Fruit fly (Drosophila melanogaster) whole organism, embryonic: ENCODE results near the gene Cfp1.
A peak's percentile ranks its signal among the peaks of the same experiment; 100 is the strongest.

Experiments used
- ATbp ChIP-seq: fragments of 200-800 bp; sonication (Bioruptor generic); optimal IDR thresholded peaks from 2 replicates; lab custom pipeline; 2017; ENCODE audit warnings: missing biosample characterization, mild to moderate bottlenecking, missing genetic modification characterization, missing genetic modification reagents
- CG1024 ChIP-seq: fragments of 200-800 bp; sonication (Bioruptor generic); IDR thresholded peaks from 2 replicates; pipeline ENCODE4 v1.3.6; 2022; ENCODE audit warnings: missing biosample characterization, missing genetic modification characterization
- CG12219 ChIP-seq: fragments of 200-800 bp; sonication (Bioruptor generic); optimal IDR thresholded peaks from 3 replicates; lab custom pipeline; 2018; ENCODE audit warnings: missing biosample characterization, mild to moderate bottlenecking, missing genetic modification characterization
- CG1233 ChIP-seq: fragments of 200-800 bp; sonication (Bioruptor generic); optimal IDR thresholded peaks from 4 replicates; lab custom pipeline; 2018; ENCODE audit warnings: missing biosample characterization, mild to moderate bottlenecking, missing genetic modification characterization
- CG13287 ChIP-seq: fragments of 200-800 bp; sonication (Bioruptor generic); IDR thresholded peaks from 2 replicates; pipeline ENCODE4 v1.3.6; 2022; ENCODE audit warnings: missing biosample characterization, missing genetic modification characterization; ENCODE audit not compliant: partially characterized antibody
- CG13775 ChIP-seq: fragments of 200-800 bp; sonication (Bioruptor generic); optimal IDR thresholded peaks from 3 replicates; lab custom pipeline; 2017; ENCODE audit warnings: missing biosample characterization, mild to moderate bottlenecking, missing genetic modification characterization
- CG14441 ChIP-seq: fragments of 200-800 bp; sonication (Bioruptor generic); IDR thresholded peaks from 2 replicates; pipeline ENCODE4 v1.3.6; 2022; ENCODE audit warnings: missing biosample characterization, missing genetic modification characterization
- CG14710 ChIP-seq: fragments of 200-800 bp; sonication (Bioruptor generic); optimal IDR thresholded peaks from 3 replicates; lab custom pipeline; 2019; ENCODE audit warnings: missing biosample characterization, mild to moderate bottlenecking, missing genetic modification characterization, moderate library complexity
- CG15011 ChIP-seq: fragments of 200-800 bp; sonication (Bioruptor generic); optimal IDR thresholded peaks from 3 replicates; lab custom pipeline; 2018; ENCODE audit warnings: missing biosample characterization, mild to moderate bottlenecking, missing genetic modification characterization
- CG15479 ChIP-seq: fragments of 200-800 bp; sonication (Bioruptor generic); optimal IDR thresholded peaks from 3 replicates; lab custom pipeline; 2019; ENCODE audit warnings: missing biosample characterization, mild to moderate bottlenecking, missing genetic modification characterization, moderate library complexity
- CG1603 ChIP-seq: fragments of 200-800 bp; sonication (Bioruptor generic); optimal IDR thresholded peaks from 2 replicates; lab custom pipeline; 2019; ENCODE audit warnings: missing biosample characterization, mild to moderate bottlenecking, missing genetic modification characterization, moderate library complexity
- CG17361 ChIP-seq: fragments of 200-800 bp; sonication (Bioruptor generic); IDR thresholded peaks from 3 replicates; pipeline ENCODE4 v1.3.6; 2022; ENCODE audit warnings: missing biosample characterization, missing genetic modification characterization
- CG2712 ChIP-seq: fragments of 200-800 bp; optimal IDR thresholded peaks from 3 replicates; lab custom pipeline; 2019; ENCODE audit warnings: missing biosample characterization, mild to moderate bottlenecking, missing genetic modification characterization, moderate library complexity
- CG32532 ChIP-seq: fragments of 200-800 bp; sonication (Bioruptor generic); IDR thresholded peaks from 2 replicates; pipeline ENCODE4 v1.3.6; 2022; ENCODE audit warnings: missing biosample characterization, missing genetic modification characterization
- CG3281 ChIP-seq: fragments of 200-800 bp; sonication (Bioruptor generic); optimal IDR thresholded peaks from 3 replicates; lab custom pipeline; 2017; ENCODE audit warnings: missing biosample characterization, mild to moderate bottlenecking, missing genetic modification characterization
- CG3726 ChIP-seq: fragments of 200-800 bp; sonication (Bioruptor generic); IDR thresholded peaks from 3 replicates; pipeline ENCODE4, ENCODE4 v1.3.6; 2022; ENCODE audit warnings: missing biosample characterization, missing genetic modification characterization
- CG4360 ChIP-seq: fragments of 200-800 bp; sonication (Bioruptor generic); IDR thresholded peaks from 2 replicates; pipeline ENCODE4 v1.3.6; 2022; ENCODE audit warnings: missing biosample characterization, missing genetic modification characterization
- CG5245 ChIP-seq: fragments of 200-800 bp; sonication (Bioruptor generic); optimal IDR thresholded peaks from 3 replicates; lab custom pipeline; 2016; ENCODE audit warnings: missing biosample characterization, missing genetic modification characterization
- CG6689 ChIP-seq: fragments of 200-800 bp; sonication (Bioruptor generic); IDR thresholded peaks from 2 replicates; pipeline ENCODE4 v1.3.6; 2022; ENCODE audit warnings: missing biosample characterization, missing genetic modification characterization
- CG6765 ChIP-seq: fragments of 200-800 bp; sonication (Bioruptor generic); optimal IDR thresholded peaks from 3 replicates; lab custom pipeline; 2017; ENCODE audit warnings: missing biosample characterization, mild to moderate bottlenecking, missing genetic modification characterization
- CG7556 ChIP-seq: fragments of 200-800 bp; sonication (Bioruptor generic); optimal IDR thresholded peaks from 2 replicates; lab custom pipeline; 2017; ENCODE audit warnings: missing biosample characterization, mild to moderate bottlenecking, missing genetic modification characterization
- CG7987 ChIP-seq: fragments of 200-800 bp; sonication (Bioruptor generic); optimal IDR thresholded peaks from 2 replicates; lab custom pipeline; 2018; ENCODE audit warnings: missing biosample characterization, mild to moderate bottlenecking, missing genetic modification characterization, moderate library complexity
- CG8478 ChIP-seq: fragments of >200 bp; optimal IDR thresholded peaks from 2 replicates; lab custom pipeline; 2018
- CG8944 ChIP-seq: fragments of 200-800 bp; sonication (Bioruptor generic); optimal IDR thresholded peaks from 3 replicates; lab custom pipeline; 2016; ENCODE audit warnings: missing biosample characterization, missing genetic modification characterization
- CG9797 ChIP-seq: fragments of 200-800 bp; sonication (Bioruptor generic); optimal IDR thresholded peaks from 3 replicates; lab custom pipeline; 2018; ENCODE audit warnings: missing biosample characterization, mild to moderate bottlenecking, missing genetic modification characterization
- CG9876 ChIP-seq: fragments of 200-800 bp; sonication (Bioruptor generic); optimal IDR thresholded peaks from 2 replicates; lab custom pipeline; 2016; ENCODE audit warnings: missing biosample characterization, missing genetic modification characterization
- Chrac-16 ChIP-seq: fragments of 200-800 bp; sonication (Bioruptor generic); optimal IDR thresholded peaks from 3 replicates; lab custom pipeline; 2016; ENCODE audit warnings: missing biosample characterization, missing genetic modification characterization
- Dfd ChIP-seq, 2 experiments: fragments of >200 bp; optimal IDR thresholded peaks; 2 replicates each; lab custom pipeline; 2017; ENCODE audit warnings: missing biosample characterization in 2 of 2, missing genetic modification characterization in 2 of 2
- Eip74EF ChIP-seq, 2 experiments: fragments of 200-800 bp in 1 of 2; fragments of >200 bp in 1 of 2; sonication (Bioruptor generic) in 1 of 2; optimal IDR thresholded peaks; 2 replicates each; lab custom pipeline; 2017 to 2019; ENCODE audit warnings: missing biosample characterization in 2 of 2, missing genetic modification characterization in 2 of 2, mild to moderate bottlenecking in 1 of 2, moderate library complexity in 1 of 2
- Elba2 ChIP-seq: fragments of 200-800 bp; sonication (Bioruptor generic); optimal IDR thresholded peaks from 3 replicates; lab custom pipeline; 2016; ENCODE audit warnings: missing biosample characterization, missing genetic modification characterization
- HLH3B ChIP-seq: fragments of 200-800 bp; sonication (Bioruptor generic); IDR thresholded peaks from 2 replicates; pipeline ENCODE4 v1.3.6; 2022; ENCODE audit warnings: missing biosample characterization, missing genetic modification characterization
- HLH4C ChIP-seq: fragments of 200-800 bp; sonication (Bioruptor generic); IDR thresholded peaks from 3 replicates; pipeline ENCODE4 v1.3.6; 2022; ENCODE audit warnings: missing biosample characterization, missing genetic modification characterization; ENCODE audit not compliant: partially characterized antibody
- Myb ChIP-seq: fragments of 200-800 bp; sonication (Bioruptor generic); optimal IDR thresholded peaks from 2 replicates; lab custom pipeline; 2016; ENCODE audit warnings: missing biosample characterization, missing genetic modification characterization
- Nf-YB ChIP-seq: fragments of 200-800 bp; sonication (Bioruptor generic); optimal IDR thresholded peaks from 3 replicates; lab custom pipeline; 2019; ENCODE audit warnings: missing biosample characterization, mild to moderate bottlenecking, missing genetic modification characterization, moderate library complexity
- Rx ChIP-seq: fragments of 200-800 bp; sonication (Bioruptor generic); IDR thresholded peaks from 2 replicates; pipeline ENCODE4 v1.3.6; 2022; ENCODE audit warnings: missing biosample characterization, missing genetic modification characterization
- Ssrp ChIP-seq: fragments of 200-800 bp; sonication (Bioruptor generic); optimal IDR thresholded peaks from 2 replicates; lab custom pipeline; 2018; ENCODE audit warnings: missing biosample characterization, mild to moderate bottlenecking, missing genetic modification characterization, moderate library complexity
- Vsx1 ChIP-seq: fragments of 200-800 bp; sonication (Bioruptor generic); optimal IDR thresholded peaks from 2 replicates; lab custom pipeline; 2017; ENCODE audit warnings: missing biosample characterization, mild to moderate bottlenecking, missing genetic modification characterization, missing genetic modification reagents
- ap ChIP-seq: fragments of 200-800 bp; sonication (Bioruptor generic); IDR thresholded peaks from 2 replicates; pipeline ENCODE4 v1.3.6; 2022; ENCODE audit warnings: missing biosample characterization, missing genetic modification characterization
- bsh ChIP-seq, 2 experiments: fragments of 200-800 bp; sonication (Bioruptor generic); optimal IDR thresholded peaks; 2 replicates each; lab custom pipeline; 2017 to 2018; ENCODE audit warnings: mild to moderate bottlenecking in 2 of 2, missing biosample characterization in 2 of 2, missing genetic modification characterization in 2 of 2, moderate library complexity in 1 of 2
- crc ChIP-seq: fragments of 200-800 bp; sonication (Bioruptor generic); optimal IDR thresholded peaks from 2 replicates; lab custom pipeline; 2016; ENCODE audit warnings: missing biosample characterization, missing genetic modification characterization
- eyg ChIP-seq: fragments of 200-800 bp; sonication (Bioruptor generic); optimal IDR thresholded peaks from 3 replicates; lab custom pipeline; 2016; ENCODE audit warnings: missing biosample characterization, missing genetic modification characterization
- fd96Cb ChIP-seq: fragments of 200-800 bp; sonication (Bioruptor generic); optimal IDR thresholded peaks from 2 replicates; lab custom pipeline; 2018; ENCODE audit warnings: missing biosample characterization, mild to moderate bottlenecking, missing genetic modification characterization, moderate library complexity
- gem ChIP-seq: fragments of 200-800 bp; sonication (Bioruptor generic); optimal IDR thresholded peaks from 2 replicates; lab custom pipeline; 2019; ENCODE audit warnings: missing biosample characterization, mild to moderate bottlenecking, missing genetic modification characterization, moderate library complexity
- gsb-n ChIP-seq: fragments of 200-800 bp; sonication (Bioruptor generic); optimal IDR thresholded peaks from 3 replicates; lab custom pipeline; 2018; ENCODE audit warnings: missing biosample characterization, mild to moderate bottlenecking, missing genetic modification characterization
- gt ChIP-seq: fragments of 200-800 bp; sonication (Bioruptor generic); IDR thresholded peaks from 2 replicates; pipeline ENCODE4 v1.3.6; 2022; ENCODE audit warnings: missing biosample characterization, missing genetic modification characterization
- onecut ChIP-seq: fragments of 200-800 bp; sonication (Bioruptor generic); IDR thresholded peaks from 2 replicates; pipeline ENCODE4 v1.3.6; 2022; ENCODE audit warnings: missing biosample characterization, missing genetic modification characterization
- org-1 ChIP-seq: fragments of 200-800 bp; sonication (Bioruptor generic); optimal IDR thresholded peaks from 2 replicates; lab custom pipeline; 2017; ENCODE audit warnings: missing biosample characterization, missing genetic modification characterization
- seq ChIP-seq: fragments of 200-800 bp; sonication (Bioruptor generic); IDR thresholded peaks from 2 replicates; pipeline ENCODE4 v1.3.6; 2022; ENCODE audit warnings: missing biosample characterization, missing genetic modification characterization
- stc ChIP-seq: fragments of 200-800 bp; sonication (Bioruptor generic); IDR thresholded peaks from 2 replicates; pipeline ENCODE4 v1.3.6; 2022; ENCODE audit warnings: missing biosample characterization, missing genetic modification characterization
- tll ChIP-seq, 2 experiments: fragments of 200-800 bp in 1 of 2; fragments of >200 bp in 1 of 2; sonication (Bioruptor generic) in 1 of 2; optimal IDR thresholded peaks; 2 replicates each; lab custom pipeline; 2017 to 2019; ENCODE audit warnings: missing biosample characterization in 2 of 2, missing genetic modification characterization in 2 of 2, mild to moderate bottlenecking in 1 of 2, moderate library complexity in 1 of 2
- usp ChIP-seq: fragments of >200 bp; optimal IDR thresholded peaks from 2 replicates; lab custom pipeline; 2017; ENCODE audit warnings: missing biosample characterization, missing genetic modification characterization
- zen ChIP-seq: fragments of 200-800 bp; sonication (Bioruptor generic); optimal IDR thresholded peaks from 3 replicates; lab custom pipeline; 2018; ENCODE audit warnings: missing biosample characterization, mild to moderate bottlenecking, missing genetic modification characterization, moderate library complexity

Cfp1 gene

DNA sequence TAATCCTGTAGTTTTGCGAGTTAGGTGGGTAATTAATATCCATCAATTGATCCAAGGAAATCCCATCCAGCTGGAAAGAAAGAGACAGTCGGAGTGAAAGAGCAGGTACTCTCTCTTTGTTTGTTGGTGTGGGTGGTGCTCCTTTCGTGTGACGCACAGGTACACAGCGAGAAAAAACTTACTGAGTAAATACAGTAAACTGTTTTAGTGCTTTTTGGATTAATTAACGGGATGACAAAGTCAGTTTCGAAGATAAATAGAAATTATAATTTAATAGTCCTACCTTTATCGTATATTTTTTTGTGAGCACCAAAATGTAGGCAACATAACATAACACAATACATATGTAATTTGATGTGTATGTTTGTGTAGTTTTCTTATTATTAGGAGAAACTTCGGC, 24.7 kb downstream of the Cfp1 start (continued):
- TF ChIP-seq eyg (no peak), usp (GFP tag; lab: Kevin White, UChicago) (no peak), CG8478 (lab: Kevin White, UChicago) (no peak), CG6689 (GFP tag; lab: Robert Waterston, UW) (no peak), CG13775 (GFP tag; lab: Kevin White, UChicago) (peak; percentile 22), Nf-YB (GFP tag; lab: Kevin White, UChicago) (no peak), CG1603 (tag; lab: Kevin White, UChicago) (peak; percentile 22), CG1024 (GFP tag; lab: Robert Waterston, UW) (no peak), CG15011 (GFP tag; lab: Kevin White, UChicago) (no peak), gt (GFP tag; lab: Robert Waterston, UW) (no peak), Myb (GFP tag; lab: Kevin White, UChicago) (no peak), seq (GFP tag; lab: Robert Waterston, UW) (no peak), CG9797 (GFP tag; lab: Kevin White, UChicago) (no peak), CG15479 (GFP tag; lab: Kevin White, UChicago) (no peak), CG13287 (GFP tag; lab: Robert Waterston, UW) (no peak), CG8944 (no peak), CG3281 (GFP tag; lab: Kevin White, UChicago) (no peak), Dfd (GFP tag; optimal IDR thresholded peaks at IDR 0.05; lab: Kevin White, UChicago) (no peak), CG9876 (no peak), Vsx1 (GFP tag; lab: Kevin White, UChicago) (no peak), tll (GFP tag; optimal IDR thresholded peaks at IDR 0.05; lab: Kevin White, UChicago) (no peak), Ssrp (no peak), onecut (GFP tag; lab: Robert Waterston, UW) (no peak), CG5245 (no peak), CG2712 (tag; lab: Kevin White, UChicago) (peak; percentile 55), ap (GFP tag; lab: Robert Waterston, UW) (no peak), CG6765 (GFP tag; lab: Kevin White, UChicago) (no peak), HLH3B (GFP tag; lab: Robert Waterston, UW) (no peak), CG7556 (peak; percentile 3), CG14710 (peak; percentile 7), HLH4C (GFP tag; lab: Robert Waterston, UW) (no peak), Eip74EF (GFP tag; optimal IDR thresholded peaks at IDR 0.05; lab: Kevin White, UChicago) (no peak), crc (GFP tag; lab: Kevin White, UChicago) (no peak), zen (tag; lab: Kevin White, UChicago) (peak; percentile 19), stc (no peak), bsh (GFP tag; optimal IDR thresholded peaks at IDR 0.05; lab: Kevin White, UChicago) (peak in 1 of 2 experiments; percentile 46), CG7987 (GFP tag; lab: Kevin White, UChicago) (no peak), CG14441 (GFP tag; lab: Robert Waterston, UW) (0 out of 2 replicates have a peak, but pooled peaks have one; percentile 20), CG4360 (GFP tag; lab: Robert Waterston, UW) (no peak), gsb-n (tag; lab: Kevin White, UChicago) (peak; percentile 21), org-1 (GFP tag; lab: Kevin White, UChicago) (no peak), Chrac-16 (GFP tag; lab: Kevin White, UChicago) (peak; percentile 24), ATbp (no peak), CG1233 (GFP tag; lab: Kevin White, UChicago) (no peak), fd96Cb (tag; lab: Kevin White, UChicago) (peak; percentile 17), CG32532 (peak; percentile 39; the same call in 1 of the 2 replicates), Rx (no peak), Elba2 (GFP tag; lab: Kevin White, UChicago) (no peak), CG17361 (GFP tag; lab: Robert Waterston, UW) (no peak), gem (tag; lab: Kevin White, UChicago) (peak; percentile 59), CG3726 (GFP tag; lab: Robert Waterston, UW) (no peak), CG12219 (GFP tag; lab: Kevin White, UChicago) (no peak)
